Worm (Caenorhabditis elegans) whole organism, L4 larva: ENCODE data around the gene M195.2.

Experiments used
- Y105C5A.15 ChIP-seq: fragments of 200-800 bp; sonication (Bioruptor generic); IDR thresholded peaks from 2 replicates; pipeline ENCODE4 v1.3.6; 2022; ENCODE audit warnings: missing genetic modification characterization, missing compliant biosample characterization
- aly-2 ChIP-seq: sonication (generic microtip); optimal IDR thresholded peaks from 2 replicates; lab custom pipeline; 2018; ENCODE audit warnings: missing biosample characterization, missing genetic modification characterization
- ama-1 ChIP-seq: fragments of 150-350 bp; optimal IDR thresholded peaks from 2 replicates; lab custom pipeline; 2014; ENCODE audit warnings: inconsistent platforms, mixed read lengths
- dve-1 ChIP-seq: sonication (generic microtip); optimal IDR thresholded peaks from 2 replicates; lab custom pipeline; 2017; ENCODE audit warnings: antibody characterized with exemption, mild to moderate bottlenecking, missing genetic modification characterization, missing compliant biosample characterization; ENCODE audit not compliant: insufficient read depth
- hlh-30 ChIP-seq: sonication (generic microtip); optimal IDR thresholded peaks from 2 replicates; lab custom pipeline; 2017; ENCODE audit warnings: antibody characterized with exemption, mild to moderate bottlenecking, missing genetic modification characterization, missing compliant biosample characterization; ENCODE audit not compliant: insufficient read depth
- nhr-25 ChIP-seq: sonication (generic microtip); optimal IDR thresholded peaks from 2 replicates; lab custom pipeline; 2017; ENCODE audit warnings: missing genetic modification characterization, mild to moderate bottlenecking, missing compliant biosample characterization, antibody characterized with exemption, moderate library complexity, borderline replicate concordance; ENCODE audit not compliant: insufficient read depth
- pqm-1 ChIP-seq: sonication (generic microtip); optimal IDR thresholded peaks from 2 replicates; lab custom pipeline; 2017; ENCODE audit warnings: missing biosample characterization, missing genetic modification characterization

ce11 chrII:8321244-8321643 lies 39.3 kb upstream of the M195.2 start, which contains the start of gene shw-1:
- TF ChIP-seq Y105C5A.15 (GFP tag; lab: Robert Waterston, UW): no peak
- TF ChIP-seq aly-2 (tag; lab: Kevin White, UChicago): no peak
- TF ChIP-seq nhr-25 (tag; lab: Kevin White, UChicago): no peak
- TF ChIP-seq ama-1 (lab: Kevin White, UChicago): no peak
- TF ChIP-seq dve-1 (tag; lab: Kevin White, UChicago): no peak
- TF ChIP-seq hlh-30 (tag; lab: Kevin White, UChicago): no peak
- TF ChIP-seq pqm-1: no peak
